Worm (Caenorhabditis elegans) whole organism, L1 larva: ENCODE data around the gene F26H11.4.
A peak's percentile ranks its signal among the peaks of the same experiment; 100 is the strongest.

Experiments used
- mab-9 ChIP-seq: fragments of 200-800 bp; sonication (Bioruptor generic); IDR thresholded peaks from 2 replicates; pipeline ENCODE4 v1.3.6; 2022; ENCODE audit warnings: missing genetic modification reagents, missing genetic modification characterization, missing compliant biosample characterization
- nhr-11 ChIP-seq: fragments of 150-350 bp; optimal IDR thresholded peaks from 2 replicates; lab custom pipeline; 2014; ENCODE audit warnings: missing biosample characterization, missing genetic modification characterization

DNA sequence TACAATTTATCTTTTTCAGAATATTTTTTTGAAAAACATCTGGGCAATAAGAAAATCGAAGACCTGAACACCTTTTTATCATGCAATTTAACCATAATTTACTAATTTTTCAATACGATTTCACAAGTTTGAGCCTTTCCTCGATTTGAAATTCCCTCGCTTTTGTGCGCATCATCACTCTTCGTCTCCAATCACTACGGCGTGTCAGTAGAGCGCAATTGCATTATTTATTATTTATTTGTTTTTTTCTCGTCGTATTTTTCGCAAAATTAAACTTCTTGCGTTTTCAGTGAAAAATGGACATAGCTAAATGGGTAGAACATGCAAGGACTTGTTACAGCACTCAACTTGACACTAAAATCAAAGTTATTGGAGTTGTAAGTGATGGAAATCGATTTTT is 32.7 kb downstream of the F26H11.4 start, which contains the start of gene smg-8:
- TF ChIP-seq mab-9 (GFP tag; lab: Robert Waterston, UW) (no peak), nhr-11 (tag; lab: Kevin White, UChicago) (peak; percentile 50)
